Worm (Caenorhabditis elegans): Measurements from ENCODE around the gene rap-2.
A peak's percentile ranks its signal among the peaks of the same experiment; 100 is the strongest.

The rap-2 gene

DNA sequence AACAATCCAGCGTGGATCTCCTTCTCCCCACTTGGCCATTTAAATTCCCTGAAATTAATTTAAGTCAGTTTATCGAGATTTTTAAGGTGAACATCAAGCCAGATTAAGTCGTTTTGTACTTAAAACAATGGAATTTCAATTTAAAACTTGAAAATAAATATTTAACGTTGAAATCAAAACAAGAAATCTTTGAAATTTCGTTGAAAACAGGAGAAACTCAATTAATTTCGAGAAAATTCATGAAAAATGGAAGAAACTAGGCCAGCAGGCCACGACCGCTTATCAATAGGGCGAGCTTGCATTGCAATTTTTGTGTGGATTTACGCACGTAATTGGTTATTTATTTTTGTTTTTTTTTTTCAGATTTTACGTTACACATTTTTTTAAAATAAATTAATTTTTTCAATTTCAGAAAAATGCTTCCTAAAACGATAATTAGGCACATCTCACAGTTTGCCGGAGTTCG, 21.5 kb upstream of the rap-2 start, which contains the start of the genes ahsa-1 and C01G10.7 (continued):
- TF ChIP-seq ceh-22 (tag; optimal IDR thresholded peaks at IDR 0.05) (no peak), zip-5 (tag; optimal IDR thresholded peaks at IDR 0.05) (peak; percentile 76), dve-1 (tag; optimal IDR thresholded peaks at IDR 0.05) (peak; percentile 18), gmeb-2 (tag; optimal IDR thresholded peaks at IDR 0.05) (peak; percentile 15), unc-42 (tag; optimal IDR thresholded peaks at IDR 0.05) (peak; percentile 98), lim-6 (tag; optimal IDR thresholded peaks at IDR 0.05) (peak; percentile 89), pqm-1 (tag; optimal IDR thresholded peaks at IDR 0.05) (peak; percentile 93), K09A11.1 (tag; optimal IDR thresholded peaks at IDR 0.05; ENCODE audit: insufficient read depth) (no peak), eyg-1 (tag; optimal IDR thresholded peaks at IDR 0.05) (peak; percentile 66), mec-3 (tag; optimal IDR thresholded peaks at IDR 0.05; ENCODE audit: borderline replicate concordance) (peak; percentile 85), dmd-4 (tag; optimal IDR thresholded peaks at IDR 0.05; ENCODE audit: borderline replicate concordance) (no peak), ttx-3 (tag; optimal IDR thresholded peaks at IDR 0.05) (peak; percentile 63)

DNA sequence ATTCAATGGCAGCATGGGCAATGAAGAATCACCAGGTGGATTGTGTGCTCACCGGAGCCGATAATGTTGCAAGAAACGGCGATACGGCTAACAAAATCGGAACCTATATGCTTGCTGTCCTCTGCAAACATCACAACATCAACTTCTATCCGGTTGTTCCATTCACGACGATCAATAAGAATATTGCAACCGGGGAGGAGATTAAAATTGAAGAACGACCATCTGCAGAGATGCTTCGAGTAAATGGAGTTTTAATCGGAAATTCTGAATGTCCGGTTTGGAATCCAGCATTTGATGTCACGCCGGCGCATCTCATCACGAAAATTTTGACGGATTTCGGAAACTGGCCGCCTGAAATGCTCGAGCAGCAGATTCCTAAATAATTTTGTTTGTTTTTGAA, 19.8 kb upstream of the rap-2 start:
- TF ChIP-seq madf-2 (tag; optimal IDR thresholded peaks at IDR 0.05), result no peak
- no peak for TF ChIP-seq ceh-34 (tag; optimal IDR thresholded peaks at IDR 0.05)
- no peak for TF ChIP-seq ceh-19 (GFP tag; optimal IDR thresholded peaks at IDR 0.05)
- TF ChIP-seq rnt-1 (tag; optimal IDR thresholded peaks at IDR 0.05), result no peak
- TF ChIP-seq ceh-24 (tag; optimal IDR thresholded peaks at IDR 0.05), result no peak
- no peak for TF ChIP-seq tbx-7 (tag; optimal IDR thresholded peaks at IDR 0.05)
- no peak for TF ChIP-seq odd-2 (tag; optimal IDR thresholded peaks at IDR 0.05)
- TF ChIP-seq dmd-4 (tag; optimal IDR thresholded peaks at IDR 0.05; ENCODE audit: borderline replicate concordance), result no peak
- TF ChIP-seq hlh-13 (GFP tag; optimal IDR thresholded peaks at IDR 0.05), result no peak
- no peak for TF ChIP-seq ttx-3 (tag; optimal IDR thresholded peaks at IDR 0.05)
- no peak for TF ChIP-seq C08G9.2 (tag; optimal IDR thresholded peaks at IDR 0.05)
- TF ChIP-seq unc-3 (GFP tag; conservative IDR thresholded peaks at IDR 0.05), result no peak
- no peak for TF ChIP-seq unc-3 (tag; optimal IDR thresholded peaks at IDR 0.05)
- no peak for TF ChIP-seq mec-3 (tag; optimal IDR thresholded peaks at IDR 0.05; ENCODE audit: borderline replicate concordance)
- TF ChIP-seq zip-5 (tag; optimal IDR thresholded peaks at IDR 0.05), result no peak
- TF ChIP-seq ceh-2 (tag; optimal IDR thresholded peaks at IDR 0.05), result no peak
- TF ChIP-seq ref-2 (tag; optimal IDR thresholded peaks at IDR 0.05), result no peak
- TF ChIP-seq ceh-14 (tag; optimal IDR thresholded peaks at IDR 0.05), result no peak

DNA sequence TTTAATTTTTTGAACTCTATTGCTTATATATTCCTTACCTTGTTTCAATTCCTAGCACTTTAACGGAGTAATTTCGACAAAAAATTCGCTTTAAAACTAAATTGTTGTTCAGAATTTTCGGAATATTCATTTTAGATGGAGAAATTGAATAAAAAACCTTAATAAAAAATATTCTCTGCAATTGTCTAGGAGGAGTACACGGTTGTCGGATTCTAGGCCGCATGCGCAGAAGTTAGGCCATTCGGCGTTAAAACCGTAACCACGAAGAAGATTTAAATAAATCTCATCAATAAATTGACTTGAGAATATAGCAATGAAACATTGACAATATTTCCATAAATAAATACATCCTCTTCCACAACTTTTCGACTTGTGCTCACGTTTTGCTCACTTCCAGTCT, 18.4 kb upstream of the rap-2 start, which contains the start of the genes C01G10.10 and C01G10.9:
C01G10.10 (minus strand) TSS at position 151 of the 400 bp plus-strand sequence.
C01G10.9 (plus strand) TSS at position 240 of the 400 bp plus-strand sequence.
- TF ChIP-seq F13H6.1 (tag; optimal IDR thresholded peaks at IDR 0.05), result peak; percentile 46
- TF ChIP-seq gmeb-2 (tag; optimal IDR thresholded peaks at IDR 0.05), result peak; percentile 4
- TF ChIP-seq tbx-7 (tag; optimal IDR thresholded peaks at IDR 0.05), result peak; percentile 90
- no peak for TF ChIP-seq nhr-11 (tag; optimal IDR thresholded peaks at IDR 0.05)
- peak; percentile 27 for TF ChIP-seq sdc-2 (tag; optimal IDR thresholded peaks at IDR 0.05)
- TF ChIP-seq sox-4 (tag; optimal IDR thresholded peaks at IDR 0.05), result no peak
- TF ChIP-seq npax-4 (tag; optimal IDR thresholded peaks at IDR 0.05), result no peak
- peak; percentile 4 for TF ChIP-seq eyg-1 (tag; optimal IDR thresholded peaks at IDR 0.05)
- TF ChIP-seq fax-1 (tag; optimal IDR thresholded peaks at IDR 0.05), result peak; percentile 48
- peak; percentile 87 for TF ChIP-seq tbx-2 (tag; optimal IDR thresholded peaks at IDR 0.05)
- peak; percentile 70 for TF ChIP-seq ref-2 (tag; optimal IDR thresholded peaks at IDR 0.05)
- TF ChIP-seq rnt-1 (tag; optimal IDR thresholded peaks at IDR 0.05), result peak; percentile 43
- TF ChIP-seq ztf-16 (tag; optimal IDR thresholded peaks at IDR 0.05), result no peak
- TF ChIP-seq unc-42 (tag; optimal IDR thresholded peaks at IDR 0.05), result peak; percentile 27
- no peak for TF ChIP-seq odd-2 (tag; optimal IDR thresholded peaks at IDR 0.05)
- TF ChIP-seq elt-2 (tag; optimal IDR thresholded peaks at IDR 0.05), result peak; percentile 81
- TF ChIP-seq sox-2 (GFP tag; IDR thresholded peaks at IDR 0.05), result no peak
- peak; percentile 9 for TF ChIP-seq ceh-34 (tag; optimal IDR thresholded peaks at IDR 0.05)
- no peak for TF ChIP-seq unc-3 (GFP tag; conservative IDR thresholded peaks at IDR 0.05)
- TF ChIP-seq unc-3 (tag; optimal IDR thresholded peaks at IDR 0.05), result no peak
- TF ChIP-seq C08G9.2 (tag; optimal IDR thresholded peaks at IDR 0.05), result peak; percentile 93
- TF ChIP-seq ceh-14 (tag; optimal IDR thresholded peaks at IDR 0.05), result peak; percentile 46
- no peak for TF ChIP-seq ama-1 (optimal IDR thresholded peaks at IDR 0.05)
- TF ChIP-seq fkh-6 (tag; optimal IDR thresholded peaks at IDR 0.05), result peak; percentile 33
- peak; percentile 90 for TF ChIP-seq ceh-31 (tag; optimal IDR thresholded peaks at IDR 0.05)
- TF ChIP-seq ceh-18 (tag; optimal IDR thresholded peaks at IDR 0.05), result no peak
- peak; percentile 89 for TF ChIP-seq ceh-2 (tag; optimal IDR thresholded peaks at IDR 0.05)
- peak; percentile 78 for TF ChIP-seq zip-5 (tag; optimal IDR thresholded peaks at IDR 0.05)
- peak; percentile 7 for TF ChIP-seq hlh-8 (tag; optimal IDR thresholded peaks at IDR 0.05)
- TF ChIP-seq ets-4 (tag; optimal IDR thresholded peaks at IDR 0.05), result peak; percentile 91
- no peak for TF ChIP-seq lin-11 (tag; optimal IDR thresholded peaks at IDR 0.05)
